Worm (Caenorhabditis elegans) whole organism, L3 larva: ENCODE results near the gene C44H9.7.

Experiments
- ama-1 ChIP-seq: fragments of 150-350 bp; optimal IDR thresholded peaks from 2 replicates; lab custom pipeline; 2018
- elt-3 ChIP-seq, 3 experiments: fragments of 150-350 bp in 1 of 3; sonication (generic microtip) in 2 of 3; optimal IDR thresholded peaks; 2 replicates in 2 of 3; 4 replicates in 1 of 3; lab custom pipeline; 2014 to 2017; ENCODE audit warnings: missing biosample characterization in 3 of 3, missing genetic modification characterization in 3 of 3
- fkh-10 ChIP-seq: sonication (generic microtip); optimal IDR thresholded peaks from 2 replicates; lab custom pipeline; 2017; ENCODE audit warnings: missing biosample characterization, missing genetic modification reagents, missing genetic modification characterization
- lin-15B ChIP-seq: fragments of 150-350 bp; optimal IDR thresholded peaks from 2 replicates; lab custom pipeline; 2014; ENCODE audit warnings: missing biosample characterization, missing genetic modification characterization
- nfya-1 ChIP-seq: sonication (generic microtip); optimal IDR thresholded peaks from 2 replicates; lab custom pipeline; 2017; ENCODE audit warnings: missing genetic modification characterization, mild to moderate bottlenecking, missing compliant biosample characterization, antibody characterized with exemption, moderate library complexity; ENCODE audit not compliant: insufficient read depth
- nhr-28 ChIP-seq: fragments of 150-350 bp; optimal IDR thresholded peaks from 2 replicates; lab custom pipeline; 2014; ENCODE audit warnings: missing biosample characterization, missing genetic modification characterization
- pha-4 ChIP-seq: fragments of 150-350 bp; optimal IDR thresholded peaks from 2 replicates; lab custom pipeline; 2014; ENCODE audit warnings: missing biosample characterization, missing genetic modification reagents, missing genetic modification characterization
- ztf-4 ChIP-seq: fragments of 150-350 bp; optimal IDR thresholded peaks from 2 replicates; lab custom pipeline; 2014; ENCODE audit warnings: missing biosample characterization, missing genetic modification characterization

ce11 chrV:12803274-12803673 lies 51.4 kb downstream of the C44H9.7 start, which contains the start of gene srbc-45:
- TF ChIP-seq nfya-1 (no peak), ama-1 (lab: Kevin White, UChicago) (no peak), lin-15B (tag; lab: Kevin White, UChicago) (no peak), nhr-28 (no peak), pha-4 (no peak), fkh-10 (GFP tag; lab: Kevin White, UChicago) (no peak), ztf-4 (tag; lab: Kevin White, UChicago) (no peak), elt-3 (tag; optimal IDR thresholded peaks at IDR 0.05; lab: Kevin White, UChicago) (no peak)
